Worm (Caenorhabditis elegans) whole organism, L1 larva: ENCODE data around the gene mrp-2.

ENCODE experiments used
- aly-2 ChIP-seq: fragments of 150-350 bp; optimal IDR thresholded peaks from 2 replicates; lab custom pipeline; 2014; ENCODE audit warnings: missing biosample characterization, missing genetic modification characterization
- egl-27 ChIP-seq, 2 experiments: fragments of 150-350 bp in 1 of 2; sonication (generic microtip); optimal IDR thresholded peaks; 3 replicates each; lab custom pipeline; 2017 to 2018; ENCODE audit warnings: missing biosample characterization in 2 of 2, missing genetic modification characterization in 2 of 2, missing genetic modification reagents in 2 of 2
- elt-2 ChIP-seq: sonication (generic microtip); optimal IDR thresholded peaks from 2 replicates; lab custom pipeline; 2016; ENCODE audit warnings: missing genetic modification characterization, mild to moderate bottlenecking, inconsistent platforms, missing compliant biosample characterization, missing genetic modification reagents
- elt-3 ChIP-seq, 6 experiments: fragments of 150-350 bp in 1 of 6; sonication (generic microtip); optimal IDR thresholded peaks; 2 replicates each; lab custom pipeline; 2017 to 2018; ENCODE audit warnings: missing biosample characterization in 6 of 6, missing genetic modification characterization in 6 of 6, inconsistent platforms in 1 of 6
- fos-1 ChIP-seq: fragments of 150-350 bp; optimal IDR thresholded peaks from 2 replicates; lab custom pipeline; 2014; ENCODE audit warnings: missing biosample characterization, missing genetic modification characterization
- lin-15B ChIP-seq: fragments of 150-350 bp; sonication (generic microtip); optimal IDR thresholded peaks from 3 replicates; lab custom pipeline; 2014; ENCODE audit warnings: missing biosample characterization, missing genetic modification characterization
- lin-39 ChIP-seq: fragments of 150-350 bp; optimal IDR thresholded peaks from 2 replicates; lab custom pipeline; 2014; ENCODE audit warnings: missing biosample characterization, missing genetic modification reagents, missing genetic modification characterization
- mep-1 ChIP-seq: fragments of 150-350 bp; optimal IDR thresholded peaks from 2 replicates; lab custom pipeline; 2014; ENCODE audit warnings: missing biosample characterization, missing genetic modification characterization
- nhr-11 ChIP-seq: fragments of 150-350 bp; optimal IDR thresholded peaks from 2 replicates; lab custom pipeline; 2014; ENCODE audit warnings: missing biosample characterization, missing genetic modification characterization
- nhr-90 ChIP-seq: sonication (generic microtip); optimal IDR thresholded peaks from 2 replicates; lab custom pipeline; 2016; ENCODE audit warnings: mild to moderate bottlenecking, missing genetic modification characterization, missing compliant biosample characterization; ENCODE audit not compliant: poor library complexity
- snpc-4 ChIP-seq: fragments of 150-350 bp; optimal IDR thresholded peaks from 2 replicates; lab custom pipeline; 2014; ENCODE audit warnings: missing biosample characterization, missing genetic modification characterization
- ztf-11 ChIP-seq, 2 experiments: sonication (generic microtip); optimal IDR thresholded peaks; 2 replicates each; lab custom pipeline; 2016 to 2017; ENCODE audit warnings: missing genetic modification characterization in 2 of 2, missing biosample characterization in 1 of 2, missing compliant biosample characterization in 1 of 2

DNA sequence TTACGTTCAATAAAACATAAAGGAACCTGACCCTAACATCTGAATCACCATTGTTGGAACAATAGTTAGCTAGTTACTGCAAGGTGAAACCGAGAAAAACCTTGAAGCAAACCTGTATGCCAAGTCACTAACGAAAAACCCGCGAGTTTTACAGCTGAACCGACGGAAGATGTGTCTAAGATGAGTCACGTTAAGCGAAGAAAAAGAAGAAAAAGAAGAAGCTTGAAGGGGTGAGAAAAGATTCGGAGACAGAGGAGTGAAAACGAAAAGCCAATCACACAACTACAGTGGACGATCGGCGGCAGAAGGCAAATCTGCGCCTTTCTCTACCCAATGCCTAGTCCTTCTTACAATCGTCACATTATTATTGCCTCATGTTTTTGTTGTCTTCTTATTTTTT, 14.6 kb downstream of the mrp-2 start, which contains the start of gene nas-38:
- no peak for TF ChIP-seq mep-1 (tag; lab: Kevin White, UChicago)
- TF ChIP-seq fos-1 (tag; lab: Kevin White, UChicago), result no peak
- no peak for TF ChIP-seq egl-27 (tag; optimal IDR thresholded peaks at IDR 0.05; lab: Kevin White, UChicago)
- no peak for TF ChIP-seq lin-15B (tag; lab: Kevin White, UChicago)
- TF ChIP-seq aly-2 (tag; lab: Kevin White, UChicago), result no peak
- TF ChIP-seq elt-3 (tag; optimal IDR thresholded peaks at IDR 0.05; lab: Kevin White, UChicago), result no peak
- TF ChIP-seq lin-39, result no peak
- TF ChIP-seq snpc-4 (tag; lab: Kevin White, UChicago), result no peak
- TF ChIP-seq nhr-11 (tag; lab: Kevin White, UChicago), result no peak
- TF ChIP-seq elt-2, result no peak
- TF ChIP-seq nhr-90, result no peak
- no peak for TF ChIP-seq ztf-11 (tag; optimal IDR thresholded peaks at IDR 0.05; lab: Kevin White, UChicago)
